Worm (Caenorhabditis elegans) whole organism, midembryonic: ENCODE data around the gene K10C2.12.

Source experiments
- T22C8.4 ChIP-seq: fragments of 200-800 bp; sonication (Bioruptor generic); IDR thresholded peaks from 2 replicates; pipeline ENCODE4 v1.3.6; 2022; ENCODE audit warnings: missing genetic modification characterization, missing compliant biosample characterization
- cog-1 ChIP-seq: sonication (generic microtip); optimal IDR thresholded peaks from 2 replicates; lab custom pipeline; 2016; ENCODE audit warnings: missing genetic modification characterization, missing compliant biosample characterization
- flt-1 ChIP-seq: fragments of 200-800 bp; sonication (Bioruptor generic); IDR thresholded peaks from 2 replicates; pipeline ENCODE4 v1.3.6; 2022; ENCODE audit warnings: missing genetic modification characterization, missing compliant biosample characterization
- klf-2 ChIP-seq: fragments of 200-800 bp; sonication (Bioruptor generic); conservative IDR thresholded peaks from 2 replicates; pipeline ENCODE4 v1.3.6; 2022; ENCODE audit warnings: missing genetic modification reagents, missing genetic modification characterization, missing compliant biosample characterization
- med-1 ChIP-seq: sonication (generic microtip); optimal IDR thresholded peaks from 2 replicates; lab custom pipeline; 2017; ENCODE audit warnings: missing genetic modification characterization, mild to moderate bottlenecking, missing compliant biosample characterization, antibody characterized with exemption, missing genetic modification reagents; ENCODE audit not compliant: insufficient read depth
- ref-1 ChIP-seq: fragments of 200-800 bp; sonication (Bioruptor generic); conservative IDR thresholded peaks from 2 replicates; pipeline ENCODE4 v1.3.6; 2022; ENCODE audit warnings: missing genetic modification reagents, missing genetic modification characterization, missing compliant biosample characterization
- tab-1 ChIP-seq: fragments of 200-800 bp; sonication (Bioruptor generic); IDR thresholded peaks from 2 replicates; pipeline ENCODE4 v1.3.6; 2022; ENCODE audit warnings: missing genetic modification characterization, missing compliant biosample characterization
- ztf-23 ChIP-seq: fragments of 200-800 bp; sonication (Bioruptor generic); IDR thresholded peaks from 2 replicates; pipeline ENCODE4 v1.3.6; 2022; ENCODE audit warnings: missing genetic modification reagents, missing genetic modification characterization, missing compliant biosample characterization
- ztf-29 ChIP-seq: fragments of 200-800 bp; sonication (Bioruptor generic); IDR thresholded peaks from 2 replicates; pipeline ENCODE4 v1.3.6; 2022; ENCODE audit warnings: missing genetic modification reagents, missing genetic modification characterization, missing compliant biosample characterization

DNA sequence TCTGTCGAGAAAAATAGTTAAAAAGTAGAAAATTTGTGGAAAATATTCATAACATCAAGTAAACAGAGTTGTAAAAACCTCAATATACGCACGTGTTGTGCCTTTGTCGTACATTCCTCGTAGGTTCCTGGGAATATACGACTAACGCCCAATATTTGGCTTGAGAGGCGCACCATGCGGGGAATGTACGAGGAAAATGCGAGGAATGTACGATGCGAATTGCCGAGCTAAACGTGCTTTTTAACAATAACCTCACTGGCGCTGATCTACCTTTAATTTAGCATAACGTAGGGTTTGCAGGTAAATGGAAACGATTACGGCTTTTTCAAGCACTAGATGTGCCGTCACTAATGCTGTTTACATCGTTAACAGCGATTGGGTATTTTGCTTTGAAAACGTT, 47.9 kb upstream of the K10C2.12 start, which contains the start of gene C15B12.9:
- no peak for TF ChIP-seq ztf-29
- no peak for TF ChIP-seq ref-1 (GFP tag; lab: Robert Waterston, UW)
- no peak for TF ChIP-seq ztf-23
- no peak for TF ChIP-seq cog-1 (tag; lab: Kevin White, UChicago)
- TF ChIP-seq flt-1 = no peak
- TF ChIP-seq tab-1 (GFP tag; lab: Robert Waterston, UW) = no peak
- no peak for TF ChIP-seq med-1 (GFP tag; lab: Kevin White, UChicago)
- no peak for TF ChIP-seq klf-2 (GFP tag; lab: Robert Waterston, UW)
- TF ChIP-seq T22C8.4 (GFP tag; lab: Robert Waterston, UW) = no peak
